Fruit fly (Drosophila melanogaster): ENCODE data around the gene RPA2.

Gene RPA2

DNA sequence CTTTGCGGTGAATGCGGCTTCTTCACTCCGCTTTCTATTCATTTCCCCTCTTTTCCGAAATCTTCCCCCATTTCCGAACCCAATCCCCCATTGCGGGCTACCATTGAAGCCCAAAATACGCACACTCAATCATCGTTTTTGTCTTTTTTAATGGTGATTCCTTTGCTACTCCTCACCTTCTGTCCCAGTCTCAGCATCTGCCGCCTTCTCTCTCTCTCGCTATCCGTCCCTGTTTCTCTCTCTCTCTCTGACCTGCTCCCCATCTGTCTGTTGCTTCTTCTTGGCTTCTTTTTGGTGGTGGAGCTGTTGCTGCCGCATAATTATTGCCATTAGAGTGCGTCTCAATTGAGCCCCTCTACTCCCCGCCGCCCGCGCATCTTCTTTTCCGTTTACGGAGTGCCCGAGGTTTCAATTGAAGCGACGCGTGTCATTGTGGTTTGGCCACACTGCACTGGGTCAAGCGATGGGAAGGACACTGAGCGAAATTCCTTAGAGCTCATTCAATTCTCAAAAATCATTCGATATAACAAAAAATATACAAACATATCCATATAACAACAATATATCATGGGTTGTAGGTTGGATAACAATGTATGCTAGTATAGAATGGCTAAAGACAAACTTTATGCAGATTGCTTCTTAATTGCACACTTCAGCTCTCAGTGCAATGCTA, 19.1 kb upstream of the RPA2 start (continued):
- TF ChIP-seq gsb-n (tag; optimal IDR thresholded peaks at IDR 0.05), result peak; percentile 47
- TF ChIP-seq Med (GFP tag), result peak; percentile 87
- TF ChIP-seq CG17568 (GFP tag; optimal IDR thresholded peaks at IDR 0.05), result no peak
- TF ChIP-seq pfk (GFP tag; optimal IDR thresholded peaks at IDR 0.05), result no peak
- peak; percentile 70 for TF ChIP-seq Xrp1 (GFP tag; IDR thresholded peaks at IDR 0.05)
- no peak for TF ChIP-seq Nf-YC (tag; optimal IDR thresholded peaks at IDR 0.05)
- peak; percentile 76 for TF ChIP-seq CG2712 (tag; optimal IDR thresholded peaks at IDR 0.05)
- TF ChIP-seq CG13775 (GFP tag; optimal IDR thresholded peaks at IDR 0.05), result peak; percentile 35
- TF ChIP-seq Dip2 (GFP tag; IDR thresholded peaks at IDR 0.05), result no peak
- TF ChIP-seq CG7963 (GFP tag; IDR thresholded peaks at IDR 0.05; ENCODE audit: partially characterized antibody), result no peak
- no peak for TF ChIP-seq CG10654 (GFP tag; optimal IDR thresholded peaks at IDR 0.05)
- peak; percentile 50 for TF ChIP-seq CG6813 (GFP tag; optimal IDR thresholded peaks at IDR 0.05)
- TF ChIP-seq eve (GFP tag; optimal IDR thresholded peaks at IDR 0.05), result peak in 1 of 2 experiments; percentile 63
- no peak for TF ChIP-seq Lhr (GFP tag; optimal IDR thresholded peaks at IDR 0.05)
- TF ChIP-seq grau (tag; optimal IDR thresholded peaks at IDR 0.05), result peak; percentile 55
- TF ChIP-seq Sry-δ (GFP tag; optimal IDR thresholded peaks at IDR 0.05), result peak; percentile 1
- TF ChIP-seq CG1529 (GFP tag; optimal IDR thresholded peaks at IDR 0.05), result peak; percentile 16
- TF ChIP-seq sens (GFP tag), result peak; percentile 93
- TF ChIP-seq YL-1 (GFP tag; optimal IDR thresholded peaks at IDR 0.05), result no peak
- no peak for TF ChIP-seq CkIIα-i1 (GFP tag; IDR thresholded peaks at IDR 0.05)
- no peak for TF ChIP-seq H2.0 (GFP tag; IDR thresholded peaks at IDR 0.05)
- TF ChIP-seq CG31224 (GFP tag; IDR thresholded peaks at IDR 0.05), result no peak
- TF ChIP-seq CG13894 (tag; optimal IDR thresholded peaks at IDR 0.05), result no peak
- TF ChIP-seq Ada2b (GFP tag; IDR thresholded peaks at IDR 0.05), result no peak
- TF ChIP-seq NC2α (GFP tag; optimal IDR thresholded peaks at IDR 0.05), result peak; percentile 22
- TF ChIP-seq ase (GFP tag; IDR thresholded peaks at IDR 0.05), result peak; percentile 30; the same call in 1 of the 3 replicates
- no peak for TF ChIP-seq kah (GFP tag; optimal IDR thresholded peaks at IDR 0.05)
- TF ChIP-seq CG17328 (GFP tag; IDR thresholded peaks at IDR 0.05), result peak; percentile 4; the same call in 1 of the 2 replicates
- no peak for TF ChIP-seq schlank (tag; optimal IDR thresholded peaks at IDR 0.05)
- peak; percentile 5 for TF ChIP-seq repo (GFP tag; optimal IDR thresholded peaks at IDR 0.05)
- TF ChIP-seq CG10431 (GFP tag; optimal IDR thresholded peaks at IDR 0.05), result no peak
- TF ChIP-seq CG7928 (GFP tag; optimal IDR thresholded peaks at IDR 0.05), result no peak
- no peak for TF ChIP-seq B-H2 (GFP tag; optimal IDR thresholded peaks at IDR 0.05)
- peak; percentile 40 for TF ChIP-seq Spps (tag; optimal IDR thresholded peaks at IDR 0.05)
- TF ChIP-seq fru (optimal IDR thresholded peaks at IDR 0.05), result no peak
- peak; percentile 54; the same call in 1 of the 2 replicates for TF ChIP-seq ara (GFP tag; IDR thresholded peaks at IDR 0.05)
- no peak for TF ChIP-seq tll (GFP tag; optimal IDR thresholded peaks at IDR 0.05)
- peak; percentile 24 for TF ChIP-seq Atf3 (GFP tag; optimal IDR thresholded peaks at IDR 0.05)
- no peak for TF ChIP-seq CG15479 (GFP tag; optimal IDR thresholded peaks at IDR 0.05)
- no peak for TF ChIP-seq CG3838 (GFP tag; optimal IDR thresholded peaks at IDR 0.05)
- TF ChIP-seq CG3726 (GFP tag; IDR thresholded peaks at IDR 0.05), result no peak
- no peak for TF ChIP-seq bbx (GFP tag; IDR thresholded peaks at IDR 0.05; ENCODE audit: partially characterized antibody)
- TF ChIP-seq MESR4 (GFP tag; optimal IDR thresholded peaks at IDR 0.05), result no peak
- no peak for TF ChIP-seq CG14050 (GFP tag; IDR thresholded peaks at IDR 0.05)
- peak; percentile 50 for TF ChIP-seq CG2875 (GFP tag; optimal IDR thresholded peaks at IDR 0.05)
- no peak for TF ChIP-seq gt (GFP tag; IDR thresholded peaks at IDR 0.05)
- no peak for TF ChIP-seq HLH3B (GFP tag; IDR thresholded peaks at IDR 0.05)
- peak; percentile 46; the same call in 1 of the 3 replicates for TF ChIP-seq tgo (GFP tag; IDR thresholded peaks at IDR 0.05)
- TF ChIP-seq cato (GFP tag; optimal IDR thresholded peaks at IDR 0.05; ENCODE audit: borderline replicate concordance), result no peak
- peak; percentile 12; the same call in 1 of the 2 replicates for TF ChIP-seq CG8765 (GFP tag; IDR thresholded peaks at IDR 0.05)
